Worm (Caenorhabditis elegans) whole organism, L4 larva: ENCODE data around the gene dlg-1.

Source experiments
- F26F4.8 ChIP-seq: fragments of 200-800 bp; sonication (Bioruptor generic); conservative IDR thresholded peaks from 2 replicates; pipeline ENCODE4 v1.3.6; 2022; ENCODE audit warnings: missing genetic modification characterization, missing compliant biosample characterization
- F44E2.7 ChIP-seq: fragments of 200-800 bp; sonication (Bioruptor generic); IDR thresholded peaks from 2 replicates; pipeline ENCODE4 v2.1.2; 2022; ENCODE audit warnings: missing genetic modification characterization, missing compliant biosample characterization
- T20F7.1 ChIP-seq: fragments of 200-800 bp; sonication (Bioruptor generic); optimal IDR thresholded peaks from 2 replicates; lab custom pipeline; 2018; ENCODE audit warnings: mild to moderate bottlenecking, missing genetic modification characterization, missing compliant biosample characterization
- Y105C5A.15 ChIP-seq: fragments of 200-800 bp; sonication (Bioruptor generic); IDR thresholded peaks from 2 replicates; pipeline ENCODE4 v1.3.6; 2022; ENCODE audit warnings: missing genetic modification characterization, missing compliant biosample characterization
- Y75B8A.6 ChIP-seq: fragments of 200-800 bp; sonication (Bioruptor generic); IDR thresholded peaks from 2 replicates; pipeline ENCODE4 v1.3.6; 2022; ENCODE audit warnings: missing genetic modification reagents, missing genetic modification characterization, missing compliant biosample characterization
- aha-1 ChIP-seq: fragments of 150-350 bp; peaks from one replicate; lab custom pipeline; 2014; ENCODE audit warnings: missing biosample characterization, missing genetic modification characterization
- aly-2 ChIP-seq: sonication (generic microtip); optimal IDR thresholded peaks from 2 replicates; lab custom pipeline; 2018; ENCODE audit warnings: missing biosample characterization, missing genetic modification characterization
- ama-1 ChIP-seq: fragments of 150-350 bp; optimal IDR thresholded peaks from 2 replicates; lab custom pipeline; 2014; ENCODE audit warnings: inconsistent platforms, mixed read lengths
- ctbp-1 ChIP-seq: fragments of 200-800 bp; sonication (Bioruptor generic); IDR thresholded peaks from 2 replicates; pipeline ENCODE4 v1.3.6; 2022; ENCODE audit warnings: missing genetic modification reagents, missing genetic modification characterization, missing compliant biosample characterization
- daf-16 ChIP-seq, 3 experiments: sonication (generic microtip); optimal IDR thresholded peaks; 2 replicates each; lab custom pipeline; 2016 to 2017; ENCODE audit warnings: missing genetic modification characterization in 3 of 3, missing genetic modification reagents in 3 of 3, mild to moderate bottlenecking in 2 of 3, missing compliant biosample characterization in 2 of 3, missing biosample characterization in 1 of 3, moderate library complexity in 1 of 3
- dmd-8 ChIP-seq: fragments of 200-800 bp; sonication (Bioruptor generic); IDR thresholded peaks from 2 replicates; pipeline ENCODE4 v1.3.6; 2022; ENCODE audit warnings: missing genetic modification characterization, missing compliant biosample characterization
- dve-1 ChIP-seq: sonication (generic microtip); optimal IDR thresholded peaks from 2 replicates; lab custom pipeline; 2017; ENCODE audit warnings: antibody characterized with exemption, mild to moderate bottlenecking, missing genetic modification characterization, missing compliant biosample characterization; ENCODE audit not compliant: insufficient read depth
- hlh-11 ChIP-seq: fragments of 200-800 bp; sonication (Bioruptor generic); optimal IDR thresholded peaks from 2 replicates; lab custom pipeline; 2018; ENCODE audit warnings: mild to moderate bottlenecking, missing genetic modification characterization, missing compliant biosample characterization
- hlh-30 ChIP-seq: sonication (generic microtip); optimal IDR thresholded peaks from 2 replicates; lab custom pipeline; 2017; ENCODE audit warnings: antibody characterized with exemption, mild to moderate bottlenecking, missing genetic modification characterization, missing compliant biosample characterization; ENCODE audit not compliant: insufficient read depth
- jun-1 ChIP-seq: fragments of 150-350 bp; optimal IDR thresholded peaks from 2 replicates; lab custom pipeline; 2014; ENCODE audit warnings: missing biosample characterization, missing genetic modification reagents, missing genetic modification characterization
- lim-7 ChIP-seq: fragments of 200-800 bp; sonication (Bioruptor generic); IDR thresholded peaks from 2 replicates; pipeline ENCODE4 v1.3.6; 2022; ENCODE audit warnings: missing genetic modification characterization, missing compliant biosample characterization
- lin-38 ChIP-seq: fragments of 200-800 bp; sonication (Bioruptor generic); IDR thresholded peaks from 2 replicates; pipeline ENCODE4 v1.3.6; 2022; ENCODE audit warnings: missing genetic modification reagents, missing genetic modification characterization, missing compliant biosample characterization
- lir-3 ChIP-seq: sonication (generic microtip); optimal IDR thresholded peaks from 2 replicates; lab custom pipeline; 2016; ENCODE audit warnings: mild to moderate bottlenecking, missing genetic modification characterization, missing compliant biosample characterization
- lsy-2 ChIP-seq, 2 experiments: fragments of 150-350 bp in 1 of 2; sonication (generic microtip) in 1 of 2; optimal IDR thresholded peaks; 2 replicates each; lab custom pipeline; 2014 to 2017; ENCODE audit warnings: missing biosample characterization in 2 of 2, missing genetic modification characterization in 2 of 2
- mxl-3 ChIP-seq: fragments of 200-800 bp; sonication (Bioruptor generic); optimal IDR thresholded peaks from 2 replicates; lab custom pipeline; 2018; ENCODE audit warnings: mild to moderate bottlenecking, missing genetic modification characterization, missing compliant biosample characterization
- nhr-11 ChIP-seq: fragments of 150-350 bp; optimal IDR thresholded peaks from 2 replicates; lab custom pipeline; 2014; ENCODE audit warnings: missing biosample characterization, missing genetic modification characterization
- nhr-237 ChIP-seq: sonication (generic microtip); optimal IDR thresholded peaks from 2 replicates; lab custom pipeline; 2017; ENCODE audit warnings: missing biosample characterization, missing genetic modification characterization
- nhr-25 ChIP-seq: sonication (generic microtip); optimal IDR thresholded peaks from 2 replicates; lab custom pipeline; 2017; ENCODE audit warnings: missing genetic modification characterization, mild to moderate bottlenecking, missing compliant biosample characterization, antibody characterized with exemption, moderate library complexity, borderline replicate concordance; ENCODE audit not compliant: insufficient read depth
- nhr-28 ChIP-seq: fragments of 150-350 bp; optimal IDR thresholded peaks from 2 replicates; lab custom pipeline; 2014; ENCODE audit warnings: missing biosample characterization, missing genetic modification characterization
- nhr-6 ChIP-seq: fragments of 150-350 bp; optimal IDR thresholded peaks from 2 replicates; lab custom pipeline; 2014; ENCODE audit warnings: missing biosample characterization, missing genetic modification characterization
- nhr-77 ChIP-seq: fragments of 150-350 bp; optimal IDR thresholded peaks from 2 replicates; lab custom pipeline; 2014; ENCODE audit warnings: missing biosample characterization, missing genetic modification characterization
- set-16 ChIP-seq: fragments of 200-800 bp; sonication (Bioruptor generic); IDR thresholded peaks from 2 replicates; pipeline ENCODE4 v1.3.6; 2022; ENCODE audit warnings: missing genetic modification reagents, missing genetic modification characterization, missing compliant biosample characterization
- snpc-1.2 ChIP-seq: fragments of 200-800 bp; sonication (Bioruptor generic); IDR thresholded peaks from 2 replicates; pipeline ENCODE4 v1.3.6; 2022; ENCODE audit warnings: missing genetic modification reagents, missing genetic modification characterization, missing compliant biosample characterization
- snpc-4 ChIP-seq: fragments of 150-350 bp; optimal IDR thresholded peaks from 2 replicates; lab custom pipeline; 2014; ENCODE audit warnings: missing biosample characterization, missing genetic modification characterization
- spr-1 ChIP-seq: sonication (generic microtip); optimal IDR thresholded peaks from 2 replicates; lab custom pipeline; 2016; ENCODE audit warnings: mild to moderate bottlenecking, missing genetic modification characterization, missing compliant biosample characterization
- zag-1 ChIP-seq: fragments of 150-350 bp; optimal IDR thresholded peaks from 2 replicates; lab custom pipeline; 2014; ENCODE audit warnings: missing biosample characterization, missing genetic modification characterization
- zip-11 ChIP-seq: fragments of 200-800 bp; sonication (Bioruptor generic); IDR thresholded peaks from 2 replicates; pipeline ENCODE4 v1.3.6; 2022; ENCODE audit warnings: missing genetic modification characterization, missing compliant biosample characterization

dlg-1 gene

ce11 chrX:5506432-5506977, 27.0 kb downstream of the dlg-1 start:
- peak; percentile 53 for TF ChIP-seq aha-1 (tag; lab: Kevin White, UChicago)
- TF ChIP-seq hlh-11: peak; percentile 33
- no peak for TF ChIP-seq jun-1 (tag; lab: Kevin White, UChicago)
- TF ChIP-seq nhr-11 (tag; lab: Kevin White, UChicago): peak; percentile 2
- no peak for TF ChIP-seq nhr-237
- no peak for TF ChIP-seq F26F4.8 (GFP tag; lab: Robert Waterston, UW)
- no peak for TF ChIP-seq nhr-25 (tag; lab: Kevin White, UChicago)
- TF ChIP-seq mxl-3: peak; percentile 20

- no peak for TF ChIP-seq spr-1 (tag; lab: Kevin White, UChicago)
- TF ChIP-seq dve-1 (tag; lab: Kevin White, UChicago): peak; percentile 7
- no peak for TF ChIP-seq lin-38 (GFP tag; lab: Robert Waterston, UW)
- TF ChIP-seq hlh-30: peak; percentile 1
- no peak for TF ChIP-seq T20F7.1 (GFP tag; lab: Kevin White, UChicago)
These were observed 28.4 kb downstream of the dlg-1 start for ce11 chrX:5507926-5508325.

ce11 chrX:5509114-5509877, 29.8 kb downstream of the dlg-1 start:
- TF ChIP-seq daf-16 (GFP tag; optimal IDR thresholded peaks at IDR 0.05; lab: Kevin White, UChicago): peak in 1 of 2 experiments; percentile 13
- peak; percentile 97 for TF ChIP-seq daf-16 (tag; optimal IDR thresholded peaks at IDR 0.05; lab: Kevin White, UChicago)
- TF ChIP-seq lsy-2 (tag; optimal IDR thresholded peaks at IDR 0.05; lab: Kevin White, UChicago): no peak
- TF ChIP-seq nhr-28 (tag; lab: Kevin White, UChicago): peak; percentile 4
- peak; percentile 7 for TF ChIP-seq hlh-11
- no peak for TF ChIP-seq dmd-8 (GFP tag; lab: Robert Waterston, UW)
- no peak for TF ChIP-seq ama-1 (lab: Kevin White, UChicago)
- TF ChIP-seq T20F7.1 (GFP tag; lab: Kevin White, UChicago): no peak
- TF ChIP-seq set-16 (GFP tag; lab: Robert Waterston, UW): peak; percentile 28; the same call in 1 of the 2 replicates
- no peak for TF ChIP-seq snpc-1.2
- no peak for TF ChIP-seq snpc-4 (tag; lab: Kevin White, UChicago)
- TF ChIP-seq dve-1 (tag; lab: Kevin White, UChicago): peak; percentile 50
- TF ChIP-seq F44E2.7 (GFP tag; lab: Robert Waterston, UW): no peak
- TF ChIP-seq, all 104 proteins: peak for 5

ce11 chrX:5512227-5512626, 32.7 kb downstream of the dlg-1 start, which contains the start of gene T23F2.3:
TSS of gene T23F2.3 (minus strand) at chrX:5512327.
- TF ChIP-seq ctbp-1 (GFP tag; lab: Robert Waterston, UW) (no peak), nhr-77 (no peak), hlh-11 (no peak), Y75B8A.6 (no peak), lir-3 (no peak), zip-11 (GFP tag; lab: Robert Waterston, UW) (no peak), nhr-6 (no peak)

ce11 chrX:5512707-5513106, 33.2 kb downstream of the dlg-1 start:
- TF ChIP-seq Y105C5A.15 (GFP tag; lab: Robert Waterston, UW): no peak
- no peak for TF ChIP-seq daf-16 (GFP tag; optimal IDR thresholded peaks at IDR 0.05; lab: Kevin White, UChicago)
- no peak for TF ChIP-seq daf-16 (tag; optimal IDR thresholded peaks at IDR 0.05; lab: Kevin White, UChicago)
- TF ChIP-seq lim-7 (GFP tag; lab: Robert Waterston, UW): no peak
- TF ChIP-seq zag-1 (tag; lab: Kevin White, UChicago): no peak
- TF ChIP-seq aly-2 (tag; lab: Kevin White, UChicago): no peak
